Worm (Caenorhabditis elegans) whole organism, early embryonic: ENCODE data around the gene C45G9.2.

Experiments
- ama-1 ChIP-seq: fragments of 150-350 bp; optimal IDR thresholded peaks from 2 replicates; lab custom pipeline; 2014
- ceh-36 ChIP-seq: sonication (generic microtip); optimal IDR thresholded peaks from 2 replicates; lab custom pipeline; 2016; ENCODE audit warnings: missing genetic modification characterization, inconsistent platforms, missing compliant biosample characterization
- sea-1 ChIP-seq: fragments of 200-800 bp; sonication (Bioruptor generic); conservative IDR thresholded peaks from 2 replicates; pipeline ENCODE4 v1.3.6; 2022; ENCODE audit warnings: missing genetic modification characterization, missing compliant biosample characterization
- tbx-11 ChIP-seq: fragments of 200-800 bp; sonication (Bioruptor generic); IDR thresholded peaks from 2 replicates; pipeline ENCODE4 v1.3.6; 2022; ENCODE audit warnings: missing genetic modification characterization, missing compliant biosample characterization
- tra-4 ChIP-seq: sonication (generic microtip); optimal IDR thresholded peaks from 2 replicates; lab custom pipeline; 2017; ENCODE audit warnings: missing genetic modification characterization, missing compliant biosample characterization

ce11 chrIII:5047740-5048139 is 21.1 kb upstream of the C45G9.2 start, which contains the start of gene C45G9.5:
- no peak for TF ChIP-seq ama-1 (lab: Kevin White, UChicago)
- TF ChIP-seq ceh-36 (tag; lab: Kevin White, UChicago) = no peak
- TF ChIP-seq tra-4 (tag; lab: Kevin White, UChicago) = no peak
- TF ChIP-seq sea-1 (GFP tag; lab: Robert Waterston, UW) = no peak
- TF ChIP-seq tbx-11 (GFP tag; lab: Robert Waterston, UW) = no peak
